Fruit fly (Drosophila melanogaster): Measurements from ENCODE around the gene Nepl19.

Nepl19 gene

DNA sequence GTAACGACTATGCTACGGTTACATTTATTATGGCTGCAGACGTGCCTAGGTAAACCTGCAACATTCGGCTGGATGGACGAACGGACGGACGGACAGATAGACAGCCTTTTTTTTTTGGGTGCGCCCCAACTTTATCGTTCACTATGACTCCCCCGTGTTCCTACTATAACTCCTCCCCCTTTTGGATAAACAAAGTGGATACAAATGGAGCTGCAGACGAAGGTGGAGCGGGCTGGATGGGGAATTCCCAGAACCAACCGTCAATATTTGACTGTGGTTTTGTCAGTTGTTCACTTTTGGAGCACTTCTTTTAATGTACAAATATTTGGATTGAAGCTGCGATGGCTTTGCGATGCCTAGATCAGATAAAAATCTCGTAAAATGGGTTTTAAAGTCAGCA, 23.8 kb downstream of the Nepl19 start (continued):
- TF ChIP-seq CG17359 (tag; optimal IDR thresholded peaks at IDR 0.05) (no peak), CG8281 (tag; optimal IDR thresholded peaks at IDR 0.05) (peak; percentile 44), CG14710 (tag; optimal IDR thresholded peaks at IDR 0.05) (peak; percentile 5), ken (GFP tag; IDR thresholded peaks at IDR 0.05) (no peak), CG4424 (GFP tag; optimal IDR thresholded peaks at IDR 0.05) (no peak), CG6272 (GFP tag; IDR thresholded peaks at IDR 0.05) (no peak), HLHmδ (GFP tag; optimal IDR thresholded peaks at IDR 0.05) (no peak), disco-r (GFP tag; optimal IDR thresholded peaks at IDR 0.05) (no peak), twi (tag; optimal IDR thresholded peaks at IDR 0.05) (no peak), CG10431 (GFP tag; optimal IDR thresholded peaks at IDR 0.05) (peak; percentile 3), CG1792 (GFP tag; optimal IDR thresholded peaks at IDR 0.05) (no peak), Dll (GFP tag; IDR thresholded peaks at IDR 0.05; ENCODE audit: partially characterized antibody) (no peak), NC2β (GFP tag; optimal IDR thresholded peaks at IDR 0.05) (no peak), Stat92E (GFP tag; optimal IDR thresholded peaks at IDR 0.05) (peak in 1 of 3 experiments; percentile 76), chm (GFP tag; IDR thresholded peaks at IDR 0.05) (no peak), Elba2 (GFP tag; optimal IDR thresholded peaks at IDR 0.05) (no peak), NFAT (GFP tag; IDR thresholded peaks at IDR 0.05) (no peak)

DNA sequence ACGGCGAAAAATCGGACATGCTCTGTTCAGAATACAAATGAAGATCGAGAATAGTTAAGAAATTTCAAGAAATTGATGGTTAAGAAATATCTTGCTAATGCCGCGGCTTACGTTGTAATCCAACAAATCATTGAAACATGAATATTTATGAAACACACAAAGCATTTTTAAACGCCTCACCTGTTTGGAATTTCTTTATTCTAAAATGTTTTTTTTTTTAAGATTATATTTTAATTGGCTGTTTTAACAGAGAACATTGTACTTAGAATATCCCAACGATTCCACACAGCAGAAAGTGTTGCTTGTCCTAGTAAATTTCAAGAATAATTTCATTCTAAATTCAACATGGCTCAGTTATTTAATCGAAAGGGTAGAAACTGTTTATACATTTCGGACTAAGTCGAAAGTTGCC, 27.9 kb downstream of the Nepl19 start:
- TF ChIP-seq Hsf (GFP tag; optimal IDR thresholded peaks at IDR 0.05): peak; percentile 4
- peak; percentile 31 for TF ChIP-seq unpg (GFP tag; optimal IDR thresholded peaks at IDR 0.05)
- no peak for TF ChIP-seq CG6765 (GFP tag; optimal IDR thresholded peaks at IDR 0.05)
- no peak for TF ChIP-seq CG13296 (GFP tag; optimal IDR thresholded peaks at IDR 0.05)
- peak in 1 of 2 experiments; percentile 13 for TF ChIP-seq eve (GFP tag; optimal IDR thresholded peaks at IDR 0.05)
- peak; percentile 25 for TF ChIP-seq CG11504 (tag; optimal IDR thresholded peaks at IDR 0.05)
- TF ChIP-seq CG7786 (GFP tag; optimal IDR thresholded peaks at IDR 0.05): no peak
- TF ChIP-seq CG2678 (tag; optimal IDR thresholded peaks at IDR 0.05): peak; percentile 17
- no peak for TF ChIP-seq Dbx (GFP tag; IDR thresholded peaks at IDR 0.05)
- TF ChIP-seq row (GFP tag; IDR thresholded peaks at IDR 0.05): 0 out of 3 replicates have a peak, but pooled peaks have one; percentile 33
- TF ChIP-seq her (GFP tag; optimal IDR thresholded peaks at IDR 0.05): no peak
- no peak for TF ChIP-seq Bgb (GFP tag; IDR thresholded peaks at IDR 0.05; ENCODE audit: partially characterized antibody)
- TF ChIP-seq lola (GFP tag; optimal IDR thresholded peaks at IDR 0.05): peak in 1 of 3 experiments; percentile 48
- peak; percentile 17 for TF ChIP-seq Sox100B (GFP tag; optimal IDR thresholded peaks at IDR 0.05)
- TF ChIP-seq bsh (GFP tag; optimal IDR thresholded peaks at IDR 0.05): peak in 1 of 2 experiments; percentile 40
- peak; percentile 32 for TF ChIP-seq CG7839 (tag; optimal IDR thresholded peaks at IDR 0.05)
- TF ChIP-seq CG1529 (GFP tag; optimal IDR thresholded peaks at IDR 0.05): peak; percentile 28
- no peak for TF ChIP-seq Eip74EF (GFP tag; optimal IDR thresholded peaks at IDR 0.05)
- no peak for TF ChIP-seq CG15269 (tag; optimal IDR thresholded peaks at IDR 0.05)
- TF ChIP-seq CG12391 (tag; optimal IDR thresholded peaks at IDR 0.05): peak; percentile 38
- TF ChIP-seq Xbp1 (GFP tag; optimal IDR thresholded peaks at IDR 0.05): peak; percentile 6
- no peak for TF ChIP-seq Adf1 (GFP tag; IDR thresholded peaks at IDR 0.05)
- no peak for TF ChIP-seq Asciz (GFP tag; optimal IDR thresholded peaks at IDR 0.05)
- TF ChIP-seq CG10979 (tag; optimal IDR thresholded peaks at IDR 0.05): peak; percentile 41
- TF ChIP-seq CG4424 (GFP tag; optimal IDR thresholded peaks at IDR 0.05): peak; percentile 8
- TF ChIP-seq Drgx (GFP tag; IDR thresholded peaks at IDR 0.05): peak; percentile 13; the same call in 1 of the 2 replicates
- TF ChIP-seq CG17802 (tag; optimal IDR thresholded peaks at IDR 0.05): peak; percentile 13
- TF ChIP-seq D (optimal IDR thresholded peaks at IDR 0.05): no peak
- peak; percentile 38 for TF ChIP-seq D (GFP tag; optimal IDR thresholded peaks at IDR 0.05)
- TF ChIP-seq Blimp-1 (GFP tag; optimal IDR thresholded peaks at IDR 0.05): peak; percentile 31
- no peak for TF ChIP-seq CG14014 (GFP tag; IDR thresholded peaks at IDR 0.05)
- peak; percentile 59; the same call in 2 of the 3 replicates for TF ChIP-seq CG17361 (GFP tag; IDR thresholded peaks at IDR 0.05)
- peak; percentile 37 for TF ChIP-seq zf30C (GFP tag; optimal IDR thresholded peaks at IDR 0.05)

Data from whole organism, embryonic.